Worm (Caenorhabditis elegans): Measurements from ENCODE around the gene par-2.

ce11 chrIII:1043790-1044189 lies 37.4 kb upstream of the par-2 start:
- TF ChIP-seq snpc-4 (tag; optimal IDR thresholded peaks at IDR 0.05) (no peak), unc-62 (GFP tag; optimal IDR thresholded peaks at IDR 0.05 in 1 of 2) (no peak), unc-62 (tag; optimal IDR thresholded peaks at IDR 0.05) (no peak), aha-1 (tag) (no peak), nhr-76 (tag; optimal IDR thresholded peaks at IDR 0.05) (no peak), egl-27 (tag; optimal IDR thresholded peaks at IDR 0.05) (no peak), zag-1 (tag; optimal IDR thresholded peaks at IDR 0.05) (no peak), ceh-62 (tag; optimal IDR thresholded peaks at IDR 0.05) (no peak), ztf-11 (tag; optimal IDR thresholded peaks at IDR 0.05) (no peak), lin-15B (tag; optimal IDR thresholded peaks at IDR 0.05) (no peak), lir-3 (tag; optimal IDR thresholded peaks at IDR 0.05) (no peak), ZK546.5 (tag; optimal IDR thresholded peaks at IDR 0.05) (no peak)
